Worm (Caenorhabditis elegans) whole organism, L1 larva: ENCODE results near the gene par-1.

Experiments used
- ama-1 ChIP-seq: fragments of 150-350 bp; optimal IDR thresholded peaks from 2 replicates; lab custom pipeline; 2014
- ceh-88 ChIP-seq: fragments of 200-800 bp; sonication (Bioruptor generic); IDR thresholded peaks from 2 replicates; pipeline ENCODE4 v1.3.6; 2022; ENCODE audit warnings: missing genetic modification characterization, missing compliant biosample characterization
- efl-3 ChIP-seq: fragments of 200-800 bp; sonication (Bioruptor generic); optimal IDR thresholded peaks from 2 replicates; lab custom pipeline; 2018; ENCODE audit warnings: mild to moderate bottlenecking, missing genetic modification characterization, missing compliant biosample characterization
- isw-1 ChIP-seq: fragments of 200-800 bp; sonication (Bioruptor generic); IDR thresholded peaks from 2 replicates; pipeline ENCODE4 v1.3.6; 2022; ENCODE audit warnings: missing genetic modification characterization, missing compliant biosample characterization
- jun-1 ChIP-seq: fragments of 150-350 bp; optimal IDR thresholded peaks from 2 replicates; lab custom pipeline; 2014; ENCODE audit warnings: missing biosample characterization, missing genetic modification reagents, missing genetic modification characterization
- lin-35 ChIP-seq, 2 experiments: fragments of 150-350 bp; optimal IDR thresholded peaks; 2 replicates each; lab custom pipeline; 2014; ENCODE audit warnings: missing biosample characterization in 2 of 2, missing genetic modification characterization in 2 of 2, missing genetic modification reagents in 2 of 2
- lin-39 ChIP-seq: fragments of 150-350 bp; optimal IDR thresholded peaks from 2 replicates; lab custom pipeline; 2014; ENCODE audit warnings: missing biosample characterization, missing genetic modification reagents, missing genetic modification characterization
- lsy-2 ChIP-seq, 2 experiments: fragments of 150-350 bp; optimal IDR thresholded peaks; 2 replicates each; lab custom pipeline; 2014; ENCODE audit warnings: missing biosample characterization in 2 of 2, missing genetic modification characterization in 2 of 2
- mep-1 ChIP-seq: fragments of 150-350 bp; optimal IDR thresholded peaks from 2 replicates; lab custom pipeline; 2014; ENCODE audit warnings: missing biosample characterization, missing genetic modification characterization
- nhr-76 ChIP-seq: sonication (generic microtip); optimal IDR thresholded peaks from 2 replicates; lab custom pipeline; 2017; ENCODE audit warnings: missing biosample characterization, missing genetic modification characterization
- swsn-7 ChIP-seq: sonication (generic microtip); optimal IDR thresholded peaks from 2 replicates; lab custom pipeline; 2016; ENCODE audit warnings: missing genetic modification characterization, missing compliant biosample characterization

DNA sequence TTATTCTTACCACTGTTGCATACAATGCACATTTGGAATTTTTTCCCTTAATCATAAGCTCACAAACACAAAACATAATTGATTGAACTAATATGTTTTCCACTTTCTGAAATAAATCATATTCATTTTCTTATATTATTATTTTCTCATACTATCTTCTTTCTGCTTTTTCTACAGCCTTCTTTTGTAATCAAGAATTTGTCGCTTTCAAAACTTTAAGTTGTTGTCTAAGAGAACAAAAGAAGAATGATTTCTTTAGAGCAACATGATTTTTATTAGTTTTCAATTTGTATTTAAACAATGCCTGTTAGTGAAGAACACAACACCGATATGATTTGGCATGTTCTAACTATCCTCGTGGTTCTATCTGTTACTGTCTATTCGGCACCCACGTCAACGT, 61.2 kb downstream of the par-1 start, which contains the start of gene D1086.7:
- TF ChIP-seq ama-1 (lab: Kevin White, UChicago), result no peak
- TF ChIP-seq lin-35 (GFP tag; optimal IDR thresholded peaks at IDR 0.05; lab: Kevin White, UChicago), result no peak
- TF ChIP-seq lsy-2 (tag; optimal IDR thresholded peaks at IDR 0.05; lab: Kevin White, UChicago), result no peak
- TF ChIP-seq lin-39 (tag; lab: Kevin White, UChicago), result no peak
- TF ChIP-seq jun-1 (tag; lab: Kevin White, UChicago), result no peak
- TF ChIP-seq nhr-76 (tag; lab: Kevin White, UChicago), result no peak
- no peak for TF ChIP-seq swsn-7 (tag; lab: Kevin White, UChicago)
- no peak for TF ChIP-seq isw-1 (GFP tag; lab: Robert Waterston, UW)
- no peak for TF ChIP-seq ceh-88
- TF ChIP-seq mep-1, result no peak
- TF ChIP-seq efl-3 (GFP tag; lab: Kevin White, UChicago), result no peak
